Fruit fly (Drosophila melanogaster): ENCODE data around the gene Nep2.

Gene Nep2

dm6 chr3R:4739492-4740431 lies 8.1 kb upstream of the Nep2 start (continued):
- peak; percentile 77 for TF ChIP-seq Ets21C (GFP tag; optimal IDR thresholded peaks at IDR 0.05)
- peak; percentile 90 for TF ChIP-seq CG6792 (GFP tag; optimal IDR thresholded peaks at IDR 0.05)
- peak; percentile 63 for TF ChIP-seq CG9139 (GFP tag; optimal IDR thresholded peaks at IDR 0.05)
- TF ChIP-seq CG10669 (GFP tag; optimal IDR thresholded peaks at IDR 0.05), result peak; percentile 70
- peak; percentile 83 for TF ChIP-seq fkh (GFP tag; optimal IDR thresholded peaks at IDR 0.05)
- peak; percentile 98 for TF ChIP-seq Eip78C (GFP tag)
- TF ChIP-seq CG8119 (GFP tag; IDR thresholded peaks at IDR 0.05), result no peak
- peak; percentile 1 for TF ChIP-seq CG1621 (tag; optimal IDR thresholded peaks at IDR 0.05)
- peak; percentile 81 for TF ChIP-seq Sox15 (GFP tag; optimal IDR thresholded peaks at IDR 0.05)
- peak; percentile 76 for TF ChIP-seq CG6808 (GFP tag; optimal IDR thresholded peaks at IDR 0.05)
- TF ChIP-seq CG8319 (GFP tag; optimal IDR thresholded peaks at IDR 0.05), result peak; percentile 74
- peak; percentile 98 for TF ChIP-seq CG32006 (GFP tag; optimal IDR thresholded peaks at IDR 0.05)
- TF ChIP-seq Sox14 (GFP tag; optimal IDR thresholded peaks at IDR 0.05), result peak; percentile 92
- TF ChIP-seq CG31627 (GFP tag; optimal IDR thresholded peaks at IDR 0.05), result peak; percentile 86
- TF ChIP-seq eg (GFP tag; IDR thresholded peaks at IDR 0.05), result no peak
- TF ChIP-seq Hr38 (GFP tag; optimal IDR thresholded peaks at IDR 0.05), result no peak
- peak; percentile 54 for TF ChIP-seq fd85E (GFP tag; optimal IDR thresholded peaks at IDR 0.05)
- peak; percentile 79 for TF ChIP-seq CG34406 (GFP tag; optimal IDR thresholded peaks at IDR 0.05)
- peak; percentile 93 for TF ChIP-seq pdm3 (GFP tag; optimal IDR thresholded peaks at IDR 0.05)

dm6 chr3R:4739192-4739491 lies 7.5 kb upstream of the Nep2 start:
- TF ChIP-seq fd85E (GFP tag; optimal IDR thresholded peaks at IDR 0.05), result no peak
- no peak for TF ChIP-seq CG32006 (GFP tag; optimal IDR thresholded peaks at IDR 0.05)
- TF ChIP-seq Smox (GFP tag; optimal IDR thresholded peaks at IDR 0.05), result no peak
- no peak for TF ChIP-seq CG31627 (GFP tag; optimal IDR thresholded peaks at IDR 0.05)
- TF ChIP-seq Eip75B (GFP tag; optimal IDR thresholded peaks at IDR 0.05), result no peak
- TF ChIP-seq Eip78C (GFP tag), result no peak
- TF ChIP-seq Hr38 (GFP tag; optimal IDR thresholded peaks at IDR 0.05), result no peak
- no peak for TF ChIP-seq CG6792 (GFP tag; optimal IDR thresholded peaks at IDR 0.05)
- TF ChIP-seq spab (GFP tag; optimal IDR thresholded peaks at IDR 0.05), result no peak
- no peak for TF ChIP-seq Sox14 (GFP tag; optimal IDR thresholded peaks at IDR 0.05)
- no peak for TF ChIP-seq fd59A (GFP tag; optimal IDR thresholded peaks at IDR 0.05)
- no peak for TF ChIP-seq CG3919 (GFP tag; optimal IDR thresholded peaks at IDR 0.05)
- TF ChIP-seq Lpt (GFP tag; optimal IDR thresholded peaks at IDR 0.05), result no peak
- no peak for TF ChIP-seq topi (GFP tag; optimal IDR thresholded peaks at IDR 0.05)
- no peak for TF ChIP-seq Ets96B (tag; optimal IDR thresholded peaks at IDR 0.05)
- TF ChIP-seq Met (GFP tag; optimal IDR thresholded peaks at IDR 0.05), result no peak
- no peak for TF ChIP-seq CG10669 (GFP tag; optimal IDR thresholded peaks at IDR 0.05)
- no peak for TF ChIP-seq CG6163 (GFP tag; IDR thresholded peaks at IDR 0.05)
- TF ChIP-seq Blimp-1 (GFP tag; optimal IDR thresholded peaks at IDR 0.05), result no peak
- TF ChIP-seq CG34406 (GFP tag; optimal IDR thresholded peaks at IDR 0.05), result no peak

- no peak for TF ChIP-seq CG6163 (GFP tag; IDR thresholded peaks at IDR 0.05)
- peak; percentile 42 for TF ChIP-seq Hr4 (GFP tag; optimal IDR thresholded peaks at IDR 0.05)
- TF ChIP-seq CG4318 (GFP tag; optimal IDR thresholded peaks at IDR 0.05), result peak; percentile 32
- TF ChIP-seq CG32006 (GFP tag; optimal IDR thresholded peaks at IDR 0.05), result peak; percentile 69
- no peak for TF ChIP-seq Blimp-1 (GFP tag; optimal IDR thresholded peaks at IDR 0.05)
- peak; percentile 23 for TF ChIP-seq spab (GFP tag; optimal IDR thresholded peaks at IDR 0.05)
- peak; percentile 9 for TF ChIP-seq Hr39 (GFP tag; optimal IDR thresholded peaks at IDR 0.05)
- no peak for TF ChIP-seq CG6808 (GFP tag; optimal IDR thresholded peaks at IDR 0.05)
- TF ChIP-seq Sox15 (GFP tag; optimal IDR thresholded peaks at IDR 0.05), result no peak
- TF ChIP-seq ss (GFP tag; optimal IDR thresholded peaks at IDR 0.05), result no peak
- no peak for TF ChIP-seq Lpt (GFP tag; optimal IDR thresholded peaks at IDR 0.05)
- TF ChIP-seq CG1621 (tag; optimal IDR thresholded peaks at IDR 0.05), result no peak
- peak; percentile 40 for TF ChIP-seq Sox14 (GFP tag; optimal IDR thresholded peaks at IDR 0.05)
- TF ChIP-seq CG15336 (GFP tag; IDR thresholded peaks at IDR 0.05), result no peak
- TF ChIP-seq CG31627 (GFP tag; optimal IDR thresholded peaks at IDR 0.05), result peak; percentile 22
- TF ChIP-seq CG11294 (GFP tag; IDR thresholded peaks at IDR 0.05), result no peak
- TF ChIP-seq cyc (GFP tag; optimal IDR thresholded peaks at IDR 0.05), result peak; percentile 19
- peak; percentile 20 for TF ChIP-seq CG34406 (GFP tag; optimal IDR thresholded peaks at IDR 0.05)
- TF ChIP-seq CG10669 (GFP tag; optimal IDR thresholded peaks at IDR 0.05), result peak; percentile 6
- TF ChIP-seq Met (GFP tag; optimal IDR thresholded peaks at IDR 0.05), result peak; percentile 51
- TF ChIP-seq esn (GFP tag; optimal IDR thresholded peaks at IDR 0.05), result peak; percentile 48
- TF ChIP-seq CG8632 (GFP tag; optimal IDR thresholded peaks at IDR 0.05), result peak; percentile 3
- TF ChIP-seq fkh (GFP tag; optimal IDR thresholded peaks at IDR 0.05), result no peak
- peak; percentile 44 for TF ChIP-seq Smox (GFP tag; optimal IDR thresholded peaks at IDR 0.05)
- peak; percentile 11 for TF ChIP-seq acj6 (GFP tag; optimal IDR thresholded peaks at IDR 0.05)
- no peak for TF ChIP-seq CG11762 (GFP tag; optimal IDR thresholded peaks at IDR 0.05; ENCODE audit: insufficient read depth)
- peak; percentile 42 for TF ChIP-seq Sox102F (GFP tag; optimal IDR thresholded peaks at IDR 0.05)
- TF ChIP-seq Eip75B (GFP tag; optimal IDR thresholded peaks at IDR 0.05), result peak; percentile 4
Observed at dm6 chr3R:4738494-4739191, 7.0 kb upstream of the Nep2 start.

Measured in whole organism, prepupa.